Worm (Caenorhabditis elegans): ENCODE data around the gene B0391.14.
A peak's percentile ranks its signal among the peaks of the same experiment; 100 is the strongest.

The B0391.14 gene

DNA sequence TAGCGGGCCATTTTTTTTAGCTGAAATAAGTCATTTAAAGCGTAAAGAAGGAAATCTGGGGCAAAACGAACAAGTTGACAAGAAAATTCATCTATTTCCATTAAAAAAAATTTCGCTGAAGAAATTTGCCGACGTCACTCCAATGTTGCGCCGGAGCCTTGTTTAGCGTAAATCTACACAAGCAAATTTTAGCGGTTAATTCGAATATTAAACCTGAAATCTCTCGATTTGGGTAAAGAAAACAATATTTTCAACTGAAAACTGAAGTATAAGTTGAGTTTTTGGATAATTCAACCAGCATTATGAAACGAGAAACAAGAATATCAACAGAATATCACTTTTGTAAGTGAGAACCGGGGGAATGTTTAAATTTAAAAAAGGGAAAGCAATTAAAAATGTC is 21.3 kb downstream of the B0391.14 start, which contains the start of gene F28F8.9 (continued):
- TF ChIP-seq aha-1 (tag; optimal IDR thresholded peaks at IDR 0.05), result no peak
- TF ChIP-seq F16B12.6 (tag; optimal IDR thresholded peaks at IDR 0.05), result peak; percentile 4
- no peak for TF ChIP-seq sup-37 (GFP tag; optimal IDR thresholded peaks at IDR 0.05)
- TF ChIP-seq nhr-76 (tag; optimal IDR thresholded peaks at IDR 0.05), result no peak
- no peak for TF ChIP-seq unc-98 (GFP tag; IDR thresholded peaks at IDR 0.05)
- TF ChIP-seq isw-1 (GFP tag; IDR thresholded peaks at IDR 0.05), result peak; percentile 40

DNA sequence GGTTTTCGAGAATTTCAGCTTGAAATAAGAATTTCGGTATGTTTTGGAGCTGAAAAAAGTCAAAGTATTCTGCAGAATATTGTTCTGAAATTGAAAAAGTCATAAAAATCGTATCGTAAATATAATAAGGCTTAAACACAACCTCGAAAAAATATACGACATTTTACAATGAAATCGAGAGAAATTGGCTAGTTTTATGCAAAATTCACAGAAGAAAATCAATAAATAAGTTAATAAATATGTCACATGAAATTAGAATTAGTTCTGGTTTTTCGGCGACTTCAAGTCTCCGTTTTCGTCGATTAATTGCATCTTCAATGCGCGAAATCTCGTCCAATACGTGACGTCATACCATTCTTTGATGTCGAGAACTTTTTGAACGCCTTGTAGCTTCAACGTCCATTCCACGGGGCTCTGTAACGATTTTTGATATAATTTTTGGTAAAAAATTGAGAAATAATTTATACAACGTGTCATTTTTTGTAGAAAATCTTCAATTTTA is 22.2 kb downstream of the B0391.14 start, which contains the start of gene atx-3:
atx-3 (minus strand) TSS at position 51 of the 502 bp plus-strand sequence.
- TF ChIP-seq aly-2 (tag; optimal IDR thresholded peaks at IDR 0.05) (no peak), nhr-237 (tag; optimal IDR thresholded peaks at IDR 0.05) (no peak), nhr-85 (tag) (peak; percentile 54), blmp-1 (tag; optimal IDR thresholded peaks at IDR 0.05) (peak; percentile 56), mep-1 (tag; optimal IDR thresholded peaks at IDR 0.05) (no peak), Y116A8C.19 (tag; optimal IDR thresholded peaks at IDR 0.05; ENCODE audit: borderline replicate concordance) (no peak), elt-3 (tag; optimal IDR thresholded peaks at IDR 0.05) (peak in 1 of 6 experiments; percentile 19), efl-1 (optimal IDR thresholded peaks at IDR 0.05) (no peak), efl-1 (GFP tag; optimal IDR thresholded peaks at IDR 0.05 in 1 of 2) (peak in 1 of 2 experiments; percentile 4)

DNA sequence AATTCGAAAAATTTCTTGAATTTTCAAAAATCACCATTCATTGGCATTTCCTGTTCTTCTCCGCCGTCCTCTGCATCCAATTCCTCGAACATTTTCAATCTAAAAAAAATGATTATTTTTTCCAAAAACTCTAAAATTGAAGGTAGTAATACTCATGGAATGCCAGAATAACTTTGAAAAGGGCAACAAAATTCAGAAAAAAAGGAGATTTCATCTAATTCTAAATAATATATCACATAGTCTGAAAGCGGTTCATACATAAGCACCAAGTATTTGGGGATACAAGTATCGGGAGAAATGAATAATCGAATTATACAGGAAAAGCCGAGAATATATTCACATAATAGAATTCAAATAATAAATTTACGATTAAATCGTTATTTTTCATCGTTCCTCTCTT is 24.4 kb downstream of the B0391.14 start, which contains the start of gene mdt-28:
mdt-28 (minus strand) TSS at position 101 of the 400 bp plus-strand sequence.
- TF ChIP-seq ceh-8 (GFP tag; optimal IDR thresholded peaks at IDR 0.05) (no peak), hlh-17 (GFP tag; optimal IDR thresholded peaks at IDR 0.05; ENCODE audit: borderline replicate concordance) (no peak), fkh-4 (tag; optimal IDR thresholded peaks at IDR 0.05; ENCODE audit: borderline replicate concordance) (no peak), nhr-77 (tag; optimal IDR thresholded peaks at IDR 0.05) (no peak), zip-4 (GFP tag; optimal IDR thresholded peaks at IDR 0.05) (no peak), lsy-2 (tag; optimal IDR thresholded peaks at IDR 0.05) (no peak), C04F5.9 (tag; optimal IDR thresholded peaks at IDR 0.05) (no peak), nhr-12 (tag; optimal IDR thresholded peaks at IDR 0.05) (no peak), nhr-20 (tag; optimal IDR thresholded peaks at IDR 0.05) (no peak), hlh-4 (tag; optimal IDR thresholded peaks at IDR 0.05) (no peak), hpl-2 (GFP tag; optimal IDR thresholded peaks at IDR 0.05) (no peak), aha-1 (tag; optimal IDR thresholded peaks at IDR 0.05) (no peak), tlp-1 (tag; optimal IDR thresholded peaks at IDR 0.05) (no peak), nhr-85 (tag) (no peak)

DNA sequence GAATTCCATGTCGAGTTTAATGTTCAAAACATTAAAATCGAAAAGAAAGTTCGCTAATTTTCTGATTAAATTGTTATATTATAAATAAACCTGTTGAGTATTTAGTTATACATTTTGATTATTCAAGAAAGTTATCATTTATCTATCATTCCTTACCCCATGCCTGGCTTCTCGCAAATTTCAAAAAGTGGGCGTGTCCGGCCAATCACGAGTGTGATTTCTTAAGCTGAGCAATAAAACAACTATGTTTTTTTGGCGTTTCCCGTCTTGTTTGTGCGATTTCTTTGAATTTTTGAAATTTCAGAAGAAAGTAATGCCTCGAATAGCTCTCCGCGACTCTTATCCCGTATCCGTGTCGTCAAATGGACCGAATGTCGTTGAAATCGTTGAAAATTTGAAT is 27.0 kb downstream of the B0391.14 start, which contains the start of gene fbxa-94:
fbxa-94 (plus strand) TSS at position 301 of the 400 bp plus-strand sequence.
- no peak for TF ChIP-seq lin-15B (tag; optimal IDR thresholded peaks at IDR 0.05)
- no peak for TF ChIP-seq fos-1 (tag; optimal IDR thresholded peaks at IDR 0.05)
- TF ChIP-seq mef-2 (tag; optimal IDR thresholded peaks at IDR 0.05), result no peak
- no peak for TF ChIP-seq sox-4 (tag; optimal IDR thresholded peaks at IDR 0.05)
- TF ChIP-seq alr-1 (tag; optimal IDR thresholded peaks at IDR 0.05; ENCODE audit: borderline replicate concordance), result no peak
- TF ChIP-seq dsc-1 (tag; optimal IDR thresholded peaks at IDR 0.05), result no peak
- no peak for TF ChIP-seq lin-35 (GFP tag; optimal IDR thresholded peaks at IDR 0.05)
- no peak for TF ChIP-seq xbp-1 (tag; optimal IDR thresholded peaks at IDR 0.05)
- TF ChIP-seq nhr-237 (tag; optimal IDR thresholded peaks at IDR 0.05), result no peak
- TF ChIP-seq ceh-82 (tag; optimal IDR thresholded peaks at IDR 0.05), result no peak
- TF ChIP-seq aly-2 (tag; optimal IDR thresholded peaks at IDR 0.05), result no peak
- no peak for TF ChIP-seq F16B12.6 (tag; optimal IDR thresholded peaks at IDR 0.05)
- TF ChIP-seq nhr-77 (tag; optimal IDR thresholded peaks at IDR 0.05), result no peak
- no peak for TF ChIP-seq lin-39 (tag; optimal IDR thresholded peaks at IDR 0.05)
- TF ChIP-seq hlh-4 (tag; optimal IDR thresholded peaks at IDR 0.05), result no peak

All from whole organism, L1 larva.